Worm (Caenorhabditis elegans): ENCODE results near the gene B0554.1.
A peak's percentile ranks its signal among the peaks of the same experiment; 100 is the strongest.

DNA sequence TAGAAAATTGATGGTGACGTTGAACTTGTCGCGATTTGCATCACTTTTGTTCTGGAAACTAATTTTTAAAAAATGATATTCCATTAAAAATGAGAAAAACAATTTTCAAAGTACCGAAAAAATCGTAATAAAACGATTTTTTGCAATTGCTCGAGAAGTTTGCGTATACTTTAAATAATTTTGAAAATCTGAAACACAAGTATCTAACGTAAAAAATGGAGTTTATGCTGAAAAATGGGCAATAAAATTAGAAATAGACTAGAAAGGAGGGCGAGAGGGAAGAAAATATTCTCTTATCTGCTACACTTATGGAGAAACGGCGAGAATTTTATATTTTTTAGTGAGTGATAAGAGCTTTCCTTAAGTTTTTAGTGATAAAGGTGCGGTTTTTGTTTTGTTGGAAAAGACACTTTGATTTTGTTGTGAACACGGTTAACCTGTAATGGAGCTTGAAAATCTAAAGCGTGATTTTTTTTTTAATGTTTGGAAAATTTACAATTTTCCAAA, 45.1 kb downstream of the B0554.1 start, which contains the start of gene nhr-130:
- TF ChIP-seq nhr-23 (tag; optimal IDR thresholded peaks at IDR 0.05) (no peak), skn-1 (tag; optimal IDR thresholded peaks at IDR 0.05) (no peak), nhr-237 (tag; optimal IDR thresholded peaks at IDR 0.05) (no peak), alr-1 (tag; optimal IDR thresholded peaks at IDR 0.05) (no peak), peb-1 (tag; optimal IDR thresholded peaks at IDR 0.05) (no peak), lin-39 (tag; optimal IDR thresholded peaks at IDR 0.05) (no peak), fos-1 (tag; optimal IDR thresholded peaks at IDR 0.05) (peak; percentile 62), egl-27 (tag; optimal IDR thresholded peaks at IDR 0.05) (no peak), nhr-6 (tag; optimal IDR thresholded peaks at IDR 0.05) (no peak)

Measured in whole organism, L2 larva.